Fruit fly (Drosophila melanogaster) whole organism, embryonic: ENCODE results near the gene neb.

Experiments used
- Asciz ChIP-seq: fragments of 200-800 bp; sonication (Bioruptor generic); optimal IDR thresholded peaks from 2 replicates; lab custom pipeline; 2017; ENCODE audit warnings: missing biosample characterization, mild to moderate bottlenecking, missing genetic modification characterization, missing genetic modification reagents
- B-H1 ChIP-seq: fragments of 200-800 bp; sonication (Bioruptor generic); IDR thresholded peaks from 3 replicates; pipeline ENCODE4 v1.3.6; 2022; ENCODE audit warnings: missing biosample characterization, missing genetic modification characterization
- CG10274 ChIP-seq: fragments of 200-800 bp; sonication (Bioruptor generic); optimal IDR thresholded peaks from 3 replicates; lab custom pipeline; 2017; ENCODE audit warnings: missing biosample characterization, mild to moderate bottlenecking, missing genetic modification characterization
- CG10431 ChIP-seq: fragments of 200-800 bp; sonication (Bioruptor generic); optimal IDR thresholded peaks from 3 replicates; lab custom pipeline; 2018; ENCODE audit warnings: missing biosample characterization, mild to moderate bottlenecking, missing genetic modification characterization
- CG10565 ChIP-seq: fragments of 200-800 bp; sonication (Bioruptor generic); optimal IDR thresholded peaks from 3 replicates; lab custom pipeline; 2016; ENCODE audit warnings: missing biosample characterization, mild to moderate bottlenecking, missing genetic modification characterization
- CG11085 ChIP-seq: fragments of 200-800 bp; sonication (Bioruptor generic); IDR thresholded peaks from 2 replicates; pipeline ENCODE4 v1.3.6; 2022; ENCODE audit warnings: missing biosample characterization, missing genetic modification characterization
- CG11093 ChIP-seq: fragments of 200-800 bp; sonication (Bioruptor generic); IDR thresholded peaks from 3 replicates; pipeline ENCODE4 v1.3.6; 2022; ENCODE audit warnings: missing biosample characterization, missing genetic modification characterization
- CG11695 ChIP-seq: fragments of 200-800 bp; sonication (Bioruptor generic); IDR thresholded peaks from 3 replicates; pipeline ENCODE4 v1.3.6; 2022; ENCODE audit warnings: missing biosample characterization, missing genetic modification characterization
- CG12155 ChIP-seq: fragments of 200-800 bp; sonication (Bioruptor generic); optimal IDR thresholded peaks from 3 replicates; lab custom pipeline; 2016; ENCODE audit warnings: missing biosample characterization, missing genetic modification characterization
- CG13775 ChIP-seq: fragments of 200-800 bp; sonication (Bioruptor generic); optimal IDR thresholded peaks from 3 replicates; lab custom pipeline; 2017; ENCODE audit warnings: missing biosample characterization, mild to moderate bottlenecking, missing genetic modification characterization
- CG1647 ChIP-seq: fragments of 200-800 bp; sonication (Bioruptor generic); optimal IDR thresholded peaks from 3 replicates; lab custom pipeline; 2016; ENCODE audit warnings: missing biosample characterization, missing genetic modification characterization
- CG4424 ChIP-seq: fragments of 200-800 bp; sonication (Bioruptor generic); optimal IDR thresholded peaks from 3 replicates; lab custom pipeline; 2016; ENCODE audit warnings: missing biosample characterization, missing genetic modification characterization
- CG4820 ChIP-seq: fragments of 200-800 bp; sonication (Bioruptor generic); optimal IDR thresholded peaks from 3 replicates; lab custom pipeline; 2016; ENCODE audit warnings: missing biosample characterization, missing genetic modification characterization
- CG5245 ChIP-seq: fragments of 200-800 bp; sonication (Bioruptor generic); optimal IDR thresholded peaks from 3 replicates; lab custom pipeline; 2016; ENCODE audit warnings: missing biosample characterization, missing genetic modification characterization
- CG6272 ChIP-seq: fragments of 200-800 bp; sonication (Bioruptor generic); IDR thresholded peaks from 2 replicates; pipeline ENCODE4 v1.3.6; 2022; ENCODE audit warnings: missing biosample characterization, missing genetic modification characterization
- CG8089 ChIP-seq: fragments of 200-800 bp; sonication (Bioruptor generic); optimal IDR thresholded peaks from 3 replicates; lab custom pipeline; 2016; ENCODE audit warnings: missing biosample characterization, missing genetic modification characterization
- CG8765 ChIP-seq: fragments of 200-800 bp; sonication (Bioruptor generic); IDR thresholded peaks from 2 replicates; pipeline ENCODE4 v1.3.6; 2022; ENCODE audit warnings: missing biosample characterization, missing genetic modification characterization
- CG9215 ChIP-seq: fragments of 200-800 bp; sonication (Bioruptor generic); IDR thresholded peaks from 2 replicates; pipeline ENCODE4 v1.3.6; 2022; ENCODE audit warnings: missing biosample characterization, missing genetic modification characterization
- D19A ChIP-seq: fragments of 200-800 bp; optimal IDR thresholded peaks from 3 replicates; lab custom pipeline; 2019; ENCODE audit warnings: missing biosample characterization, mild to moderate bottlenecking, missing genetic modification characterization, moderate library complexity
- Doc2 ChIP-seq: fragments of 200-800 bp; sonication (Bioruptor generic); IDR thresholded peaks from 2 replicates; pipeline ENCODE4 v1.3.6; 2022; ENCODE audit warnings: missing biosample characterization, missing genetic modification characterization
- Doc3 ChIP-seq: fragments of 200-800 bp; sonication (Bioruptor generic); IDR thresholded peaks from 3 replicates; pipeline ENCODE4 v1.3.6; 2022; ENCODE audit warnings: missing biosample characterization, missing genetic modification characterization; ENCODE audit not compliant: partially characterized antibody
- Drgx ChIP-seq: fragments of 200-800 bp; sonication (Bioruptor generic); IDR thresholded peaks from 2 replicates; pipeline ENCODE4 v1.3.6; 2022; ENCODE audit warnings: missing biosample characterization, missing genetic modification characterization
- HLH3B ChIP-seq: fragments of 200-800 bp; sonication (Bioruptor generic); IDR thresholded peaks from 2 replicates; pipeline ENCODE4 v1.3.6; 2022; ENCODE audit warnings: missing biosample characterization, missing genetic modification characterization
- Hmr ChIP-seq: fragments of 200-800 bp; sonication (Bioruptor generic); optimal IDR thresholded peaks from 3 replicates; lab custom pipeline; 2017; ENCODE audit warnings: mild to moderate bottlenecking, missing biosample characterization, missing genetic modification reagents, missing genetic modification characterization
- Hmx ChIP-seq: fragments of 200-800 bp; sonication (Bioruptor generic); optimal IDR thresholded peaks from 2 replicates; lab custom pipeline; 2016; ENCODE audit warnings: missing biosample characterization, missing genetic modification characterization
- Hr3 ChIP-seq: fragments of 200-800 bp; sonication (Bioruptor generic); optimal IDR thresholded peaks from 3 replicates; lab custom pipeline; 2016; ENCODE audit warnings: missing biosample characterization, missing genetic modification characterization
- Lhr ChIP-seq: fragments of 200-800 bp; sonication (Bioruptor generic); optimal IDR thresholded peaks from 3 replicates; lab custom pipeline; 2017; ENCODE audit warnings: mild to moderate bottlenecking, missing biosample characterization, missing genetic modification reagents, missing genetic modification characterization
- Max ChIP-seq: fragments of 200-800 bp; sonication (Bioruptor generic); optimal IDR thresholded peaks from 2 replicates; lab custom pipeline; 2016; ENCODE audit warnings: missing biosample characterization, mild to moderate bottlenecking, missing genetic modification characterization
- Mes4 ChIP-seq: fragments of 200-800 bp; sonication (Bioruptor generic); optimal IDR thresholded peaks from 2 replicates; lab custom pipeline; 2016; ENCODE audit warnings: missing biosample characterization, missing genetic modification characterization
- NK7.1 ChIP-seq: fragments of 200-800 bp; sonication (Bioruptor generic); optimal IDR thresholded peaks from 3 replicates; lab custom pipeline; 2016; ENCODE audit warnings: missing biosample characterization, missing genetic modification characterization
- Oaz ChIP-seq: fragments of 200-800 bp; sonication (Bioruptor generic); IDR thresholded peaks from 2 replicates; pipeline ENCODE4 v1.3.6; 2022; ENCODE audit warnings: missing biosample characterization, missing genetic modification characterization
- Poxn ChIP-seq: fragments of 200-800 bp; sonication (Bioruptor generic); IDR thresholded peaks from 2 replicates; pipeline ENCODE4 v1.3.6; 2022; ENCODE audit warnings: missing biosample characterization, missing genetic modification characterization
- chinmo ChIP-seq: fragments of 200-800 bp; sonication (Bioruptor generic); IDR thresholded peaks from 4 replicates; pipeline ENCODE4 v1.3.6; 2022; ENCODE audit warnings: missing biosample characterization, missing genetic modification characterization; ENCODE audit not compliant: partially characterized antibody
- ci ChIP-seq: fragments of 200-800 bp; sonication (Bioruptor generic); IDR thresholded peaks from 3 replicates; pipeline ENCODE4 v1.3.6; 2022; ENCODE audit warnings: missing biosample characterization, missing genetic modification characterization
- crol ChIP-seq: fragments of 200-800 bp; sonication (Bioruptor generic); IDR thresholded peaks from 2 replicates; pipeline ENCODE4 v1.3.6; 2022; ENCODE audit warnings: missing biosample characterization, missing genetic modification characterization
- dan ChIP-seq: fragments of 200-800 bp; sonication (Bioruptor generic); IDR thresholded peaks from 2 replicates; pipeline ENCODE4 v1.3.6; 2022; ENCODE audit warnings: missing biosample characterization, missing genetic modification characterization
- gem ChIP-seq: fragments of 200-800 bp; sonication (Bioruptor generic); optimal IDR thresholded peaks from 2 replicates; lab custom pipeline; 2019; ENCODE audit warnings: missing biosample characterization, mild to moderate bottlenecking, missing genetic modification characterization, moderate library complexity
- gsb-n ChIP-seq: fragments of 200-800 bp; sonication (Bioruptor generic); optimal IDR thresholded peaks from 3 replicates; lab custom pipeline; 2018; ENCODE audit warnings: missing biosample characterization, mild to moderate bottlenecking, missing genetic modification characterization
- hbn ChIP-seq: fragments of 200-800 bp; sonication (Bioruptor generic); IDR thresholded peaks from 2 replicates; pipeline ENCODE4 v1.3.6; 2022; ENCODE audit warnings: missing biosample characterization, missing genetic modification characterization; ENCODE audit not compliant: partially characterized antibody
- p53 ChIP-seq: fragments of 200-800 bp; sonication (Bioruptor generic); optimal IDR thresholded peaks from 2 replicates; lab custom pipeline; 2016; ENCODE audit warnings: missing biosample characterization, missing genetic modification characterization
- salm ChIP-seq: fragments of 200-800 bp; sonication (Bioruptor generic); optimal IDR thresholded peaks from 2 replicates; lab custom pipeline; 2018; ENCODE audit warnings: missing biosample characterization, mild to moderate bottlenecking, missing genetic modification characterization
- scrt ChIP-seq: fragments of 200-800 bp; sonication (Bioruptor generic); optimal IDR thresholded peaks from 2 replicates; lab custom pipeline; 2018; ENCODE audit warnings: missing biosample characterization, mild to moderate bottlenecking, missing genetic modification characterization, moderate library complexity
- sd ChIP-seq: fragments of 200-800 bp; sonication (Bioruptor generic); optimal IDR thresholded peaks from 3 replicates; lab custom pipeline; 2018; ENCODE audit warnings: missing biosample characterization, mild to moderate bottlenecking, missing genetic modification characterization, moderate library complexity
- seq ChIP-seq: fragments of 200-800 bp; sonication (Bioruptor generic); IDR thresholded peaks from 2 replicates; pipeline ENCODE4 v1.3.6; 2022; ENCODE audit warnings: missing biosample characterization, missing genetic modification characterization
- slbo ChIP-seq: fragments of 200-800 bp; sonication (Bioruptor generic); IDR thresholded peaks from 2 replicates; pipeline ENCODE4 v1.3.6; 2022; ENCODE audit warnings: missing biosample characterization, missing genetic modification characterization
- sqz ChIP-seq: fragments of 200-800 bp; sonication (Bioruptor generic); optimal IDR thresholded peaks from 3 replicates; lab custom pipeline; 2018; ENCODE audit warnings: missing biosample characterization, mild to moderate bottlenecking, missing genetic modification characterization
- tgo ChIP-seq: fragments of 200-800 bp; sonication (Bioruptor generic); IDR thresholded peaks from 3 replicates; pipeline ENCODE4 v1.3.6; 2022; ENCODE audit warnings: missing biosample characterization, missing genetic modification characterization
- tup ChIP-seq: fragments of 200-800 bp; sonication (Bioruptor generic); optimal IDR thresholded peaks from 2 replicates; lab custom pipeline; 2016; ENCODE audit warnings: missing biosample characterization, mild to moderate bottlenecking, missing genetic modification characterization, moderate library complexity
- unpg ChIP-seq: fragments of 200-800 bp; sonication (Bioruptor generic); optimal IDR thresholded peaks from 3 replicates; lab custom pipeline; 2018; ENCODE audit warnings: missing biosample characterization, mild to moderate bottlenecking, missing genetic modification characterization, moderate library complexity

The neb gene

DNA sequence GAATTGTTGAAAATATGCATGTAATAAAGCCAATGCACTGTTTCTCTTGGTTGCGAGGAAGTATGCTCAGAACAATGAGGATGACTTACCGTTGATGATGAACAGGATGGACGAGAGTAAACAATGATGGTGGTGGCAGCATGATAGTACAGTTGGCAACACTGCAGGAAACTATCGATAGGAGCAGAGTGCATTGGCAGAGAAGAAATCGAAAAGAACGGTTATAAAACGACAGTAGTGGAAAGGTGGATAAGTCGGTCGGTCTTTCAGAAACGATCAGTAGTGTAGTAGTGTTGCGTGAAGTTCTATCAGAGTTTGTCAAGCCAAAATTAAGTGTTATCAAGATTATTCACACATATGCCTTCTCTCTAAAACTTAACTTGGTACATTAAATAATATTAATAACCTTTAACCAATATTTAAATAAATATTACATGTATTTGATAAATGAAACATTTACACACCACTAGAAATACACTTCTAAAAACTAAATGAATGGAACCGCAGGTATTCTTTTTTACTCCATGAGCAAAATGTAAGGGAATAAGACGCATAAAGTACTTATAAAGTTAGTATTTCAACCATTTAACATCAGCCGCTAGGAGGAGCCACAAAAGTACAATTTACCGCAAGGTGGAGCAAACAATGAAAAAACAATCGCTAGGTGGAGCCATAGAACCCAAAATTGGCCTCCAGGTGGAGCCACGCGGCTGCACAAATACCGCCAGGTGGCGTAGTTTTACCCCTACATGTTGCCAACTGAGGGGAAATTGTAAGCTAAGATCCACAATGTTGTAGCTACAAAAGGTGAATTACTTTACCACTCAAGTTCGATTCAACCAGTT lies 45.1 kb downstream of the neb start (continued):
- peak; percentile 97 for TF ChIP-seq Lhr (GFP tag; lab: Kevin White, UChicago)
- peak; percentile 64 for TF ChIP-seq gsb-n
- peak; percentile 80 for TF ChIP-seq CG4424 (GFP tag; lab: Kevin White, UChicago)
- peak; percentile 86 for TF ChIP-seq CG6272
- peak; percentile 92 for TF ChIP-seq HLH3B (GFP tag; lab: Robert Waterston, UW)
- TF ChIP-seq salm (tag; lab: Kevin White, UChicago) = no peak
- no peak for TF ChIP-seq Hmx (GFP tag; lab: Kevin White, UChicago)
- TF ChIP-seq B-H1 (GFP tag; lab: Robert Waterston, UW) = no peak; the same call in 2 of the 3 replicates
- TF ChIP-seq CG12155 (GFP tag; lab: Kevin White, UChicago) = peak; percentile 82
- TF ChIP-seq Doc2 (GFP tag; lab: Robert Waterston, UW) = peak; percentile 83
- no peak for TF ChIP-seq CG10431 (GFP tag; lab: Kevin White, UChicago)
- peak; percentile 43; the same call in 1 of the 2 replicates for TF ChIP-seq Poxn
- TF ChIP-seq NK7.1 (GFP tag; lab: Kevin White, UChicago) = peak; percentile 90
- no peak for TF ChIP-seq sd
- TF ChIP-seq CG10274 (GFP tag; lab: Kevin White, UChicago) = peak; percentile 14
- no peak for TF ChIP-seq crol
- peak; percentile 83 for TF ChIP-seq gem (tag; lab: Kevin White, UChicago)
- TF ChIP-seq D19A (tag; lab: Kevin White, UChicago) = peak; percentile 53
- TF ChIP-seq dan (GFP tag; lab: Robert Waterston, UW) = peak; percentile 88
- TF ChIP-seq CG11093 = peak; percentile 83; the same call in 2 of the 3 replicates
- TF ChIP-seq seq (GFP tag; lab: Robert Waterston, UW) = 0 out of 2 replicates have a peak, but pooled peaks have one; percentile 68
- TF ChIP-seq scrt (GFP tag; lab: Kevin White, UChicago) = peak; percentile 6
- peak; percentile 97 for TF ChIP-seq ci (GFP tag; lab: Robert Waterston, UW)
- peak; percentile 78 for TF ChIP-seq Doc3 (GFP tag; lab: Robert Waterston, UW)
- peak; percentile 98 for TF ChIP-seq CG5245 (GFP tag; lab: Kevin White, UChicago)
- TF ChIP-seq Drgx (GFP tag; lab: Robert Waterston, UW) = peak; percentile 44; the same call in 1 of the 2 replicates
- TF ChIP-seq sqz (GFP tag; lab: Kevin White, UChicago) = peak; percentile 68
- peak; percentile 86 for TF ChIP-seq CG1647 (GFP tag; lab: Kevin White, UChicago)
- peak; percentile 63 for TF ChIP-seq Asciz (GFP tag; lab: Kevin White, UChicago)
- TF ChIP-seq Mes4 = peak; percentile 88
- peak; percentile 86 for TF ChIP-seq CG9215
- peak; percentile 91 for TF ChIP-seq Hmr (GFP tag; lab: Kevin White, UChicago)
- peak; percentile 98 for TF ChIP-seq slbo (GFP tag; lab: Robert Waterston, UW)
- no peak for TF ChIP-seq chinmo (GFP tag; lab: Robert Waterston, UW)
- TF ChIP-seq CG11695 = no peak
- TF ChIP-seq unpg (GFP tag; lab: Kevin White, UChicago) = peak; percentile 72
- peak; percentile 87 for TF ChIP-seq CG4820
- peak; percentile 92 for TF ChIP-seq Hr3 (GFP tag; lab: Kevin White, UChicago)
- peak; percentile 60 for TF ChIP-seq Max
- peak; percentile 92 for TF ChIP-seq p53 (GFP tag; lab: Kevin White, UChicago)
- peak; percentile 95 for TF ChIP-seq CG8089 (GFP tag; lab: Kevin White, UChicago)
- TF ChIP-seq CG11085 (GFP tag; lab: Robert Waterston, UW) = peak; percentile 96
- TF ChIP-seq Oaz (GFP tag; lab: Robert Waterston, UW) = peak; percentile 85
- peak; percentile 23 for TF ChIP-seq tup
- peak; percentile 89 for TF ChIP-seq tgo
- peak; percentile 75 for TF ChIP-seq CG13775
- peak; percentile 31 for TF ChIP-seq CG10565 (GFP tag; lab: Kevin White, UChicago)
- peak; percentile 55 for TF ChIP-seq hbn (GFP tag; lab: Robert Waterston, UW)
- TF ChIP-seq CG8765 (GFP tag; lab: Robert Waterston, UW) = peak; percentile 85
